Fruit fly (Drosophila melanogaster) whole organism, prepupa: ENCODE data around the gene CG43051.

Experiments
- Blimp-1 ChIP-seq: fragments of 200-800 bp; sonication (Bioruptor generic); optimal IDR thresholded peaks from 3 replicates; lab custom pipeline; 2017; ENCODE audit warnings: missing biosample characterization, missing genetic modification characterization, mild to moderate bottlenecking, moderate library complexity, missing genetic modification reagents
- CG10631 ChIP-seq: fragments of 200-800 bp; sonication (Bioruptor generic); optimal IDR thresholded peaks from 2 replicates; lab custom pipeline; 2016; ENCODE audit warnings: missing biosample characterization, missing genetic modification characterization
- CG10669 ChIP-seq: fragments of 200-800 bp; sonication (Bioruptor generic); optimal IDR thresholded peaks from 3 replicates; lab custom pipeline; 2018; ENCODE audit warnings: missing biosample characterization, mild to moderate bottlenecking, missing genetic modification characterization, moderate library complexity
- CG11294 ChIP-seq: fragments of 200-800 bp; sonication (Bioruptor generic); IDR thresholded peaks from 2 replicates; pipeline ENCODE4 v1.3.6; 2022; ENCODE audit warnings: missing biosample characterization, missing genetic modification characterization
- CG11762 ChIP-seq: fragments of 200-800 bp; sonication (Bioruptor generic); optimal IDR thresholded peaks from 3 replicates; lab custom pipeline; 2016; ENCODE audit warnings: missing biosample characterization, missing genetic modification characterization; ENCODE audit not compliant: insufficient read depth
- CG15336 ChIP-seq: fragments of 200-800 bp; sonication (Bioruptor generic); IDR thresholded peaks from 2 replicates; pipeline ENCODE4 v1.3.6; 2022; ENCODE audit warnings: missing biosample characterization, missing genetic modification characterization
- CG1621 ChIP-seq: fragments of 200-800 bp; sonication (Bioruptor generic); optimal IDR thresholded peaks from 3 replicates; lab custom pipeline; 2018; ENCODE audit warnings: missing biosample characterization, mild to moderate bottlenecking, missing genetic modification characterization
- CG3032 ChIP-seq: fragments of 200-800 bp; optimal IDR thresholded peaks from 2 replicates; lab custom pipeline; 2019; ENCODE audit warnings: missing biosample characterization, mild to moderate bottlenecking, missing genetic modification characterization, moderate library complexity
- CG32006 ChIP-seq: fragments of 200-800 bp; sonication (Bioruptor generic); optimal IDR thresholded peaks from 3 replicates; lab custom pipeline; 2017; ENCODE audit warnings: missing biosample characterization, mild to moderate bottlenecking, missing genetic modification characterization
- CG34406 ChIP-seq: fragments of 200-800 bp; sonication (Bioruptor generic); optimal IDR thresholded peaks from 3 replicates; lab custom pipeline; 2016; ENCODE audit warnings: missing biosample characterization, missing genetic modification characterization
- CG3919 ChIP-seq: fragments of 200-800 bp; sonication (Bioruptor generic); optimal IDR thresholded peaks from 3 replicates; lab custom pipeline; 2016; ENCODE audit warnings: missing biosample characterization, missing genetic modification characterization
- CG4318 ChIP-seq: fragments of 200-800 bp; sonication (Bioruptor generic); optimal IDR thresholded peaks from 3 replicates; lab custom pipeline; 2017; ENCODE audit warnings: missing biosample characterization, mild to moderate bottlenecking, missing genetic modification characterization
- CG6163 ChIP-seq: fragments of 200-800 bp; sonication (Bioruptor generic); IDR thresholded peaks from 3 replicates; pipeline ENCODE4 v1.3.6; 2022; ENCODE audit warnings: missing biosample characterization, missing genetic modification characterization
- CG6276 ChIP-seq: fragments of 200-800 bp; sonication (Bioruptor generic); optimal IDR thresholded peaks from 2 replicates; lab custom pipeline; 2017; ENCODE audit warnings: missing biosample characterization, mild to moderate bottlenecking, missing genetic modification characterization
- CG6792 ChIP-seq: fragments of 200-800 bp; sonication (Bioruptor generic); optimal IDR thresholded peaks from 3 replicates; lab custom pipeline; 2016; ENCODE audit warnings: missing biosample characterization, missing genetic modification characterization
- CG7368 ChIP-seq: fragments of 200-800 bp; sonication (Bioruptor generic); optimal IDR thresholded peaks from 3 replicates; lab custom pipeline; 2016; ENCODE audit warnings: missing biosample characterization, missing genetic modification characterization
- CG8119 ChIP-seq: fragments of 200-800 bp; sonication (Bioruptor generic); IDR thresholded peaks from 3 replicates; pipeline ENCODE4 v1.3.6; 2022; ENCODE audit warnings: missing biosample characterization, missing genetic modification characterization
- CG8319 ChIP-seq: fragments of 200-800 bp; sonication (Bioruptor generic); optimal IDR thresholded peaks from 3 replicates; lab custom pipeline; 2016; ENCODE audit warnings: missing biosample characterization, missing genetic modification characterization
- CG8632 ChIP-seq: fragments of 200-800 bp; sonication (Bioruptor generic); optimal IDR thresholded peaks from 3 replicates; lab custom pipeline; 2016; ENCODE audit warnings: missing biosample characterization, missing genetic modification characterization
- Eip75B ChIP-seq: fragments of 200-800 bp; sonication (Bioruptor generic); optimal IDR thresholded peaks from 3 replicates; lab custom pipeline; 2016; ENCODE audit warnings: missing biosample characterization, missing genetic modification characterization
- Eip78C ChIP-seq: fragments of 200-800 bp; sonication (Bioruptor generic); peaks from one replicate; lab custom pipeline; 2016; ENCODE audit warnings: missing biosample characterization, missing genetic modification characterization
- Gug ChIP-seq: fragments of 200-800 bp; sonication (Bioruptor generic); IDR thresholded peaks from 2 replicates; pipeline ENCODE4 v1.3.6; 2022; ENCODE audit warnings: missing biosample characterization, missing genetic modification characterization
- Hr38 ChIP-seq: sonication (Bioruptor generic); optimal IDR thresholded peaks from 2 replicates; lab custom pipeline; 2016; ENCODE audit warnings: missing biosample characterization, missing genetic modification characterization
- Hr39 ChIP-seq: fragments of 200-800 bp; sonication (Bioruptor generic); optimal IDR thresholded peaks from 2 replicates; lab custom pipeline; 2016; ENCODE audit warnings: missing biosample characterization, missing genetic modification characterization
- Hr4 ChIP-seq: fragments of 200-800 bp; sonication (Bioruptor generic); optimal IDR thresholded peaks from 3 replicates; lab custom pipeline; 2016; ENCODE audit warnings: missing biosample characterization, missing genetic modification characterization
- OdsH ChIP-seq: fragments of 200-800 bp; sonication (Bioruptor generic); optimal IDR thresholded peaks from 3 replicates; lab custom pipeline; 2016; ENCODE audit warnings: missing biosample characterization, missing genetic modification characterization
- Smox ChIP-seq: fragments of 200-800 bp; sonication (Bioruptor generic); optimal IDR thresholded peaks from 3 replicates; lab custom pipeline; 2016; ENCODE audit warnings: missing biosample characterization, missing genetic modification characterization
- Sox102F ChIP-seq: fragments of 200-800 bp; sonication (Bioruptor generic); optimal IDR thresholded peaks from 2 replicates; lab custom pipeline; 2016; ENCODE audit warnings: missing biosample characterization, mild to moderate bottlenecking, missing genetic modification characterization
- Sox14 ChIP-seq: fragments of 200-800 bp; sonication (Bioruptor generic); optimal IDR thresholded peaks from 3 replicates; lab custom pipeline; 2016; ENCODE audit warnings: missing biosample characterization, missing genetic modification characterization
- achi ChIP-seq: fragments of 200-800 bp; sonication (Bioruptor generic); optimal IDR thresholded peaks from 3 replicates; lab custom pipeline; 2016; ENCODE audit warnings: missing biosample characterization, missing genetic modification characterization
- acj6 ChIP-seq: fragments of 200-800 bp; sonication (Bioruptor generic); optimal IDR thresholded peaks from 3 replicates; lab custom pipeline; 2016; ENCODE audit warnings: missing biosample characterization, missing genetic modification characterization
- cyc ChIP-seq: fragments of 200-800 bp; sonication (Bioruptor generic); optimal IDR thresholded peaks from 3 replicates; lab custom pipeline; 2016; ENCODE audit warnings: missing biosample characterization, missing genetic modification characterization
- dsx ChIP-seq: fragments of 200-800 bp; optimal IDR thresholded peaks from 3 replicates; lab custom pipeline; 2019; ENCODE audit warnings: missing biosample characterization, mild to moderate bottlenecking, missing genetic modification characterization, moderate library complexity; ENCODE audit not compliant: poor library complexity, severe bottlenecking
- esn ChIP-seq: fragments of 200-800 bp; sonication (Bioruptor generic); optimal IDR thresholded peaks from 2 replicates; lab custom pipeline; 2016; ENCODE audit warnings: missing biosample characterization, mild to moderate bottlenecking, missing genetic modification characterization, moderate library complexity
- fkh ChIP-seq: fragments of 200-800 bp; sonication (Bioruptor generic); optimal IDR thresholded peaks from 3 replicates; lab custom pipeline; 2017; ENCODE audit warnings: missing biosample characterization, mild to moderate bottlenecking, missing genetic modification characterization, moderate library complexity
- lz ChIP-seq: fragments of 200-800 bp; sonication (Bioruptor generic); optimal IDR thresholded peaks from 3 replicates; lab custom pipeline; 2016; ENCODE audit warnings: missing biosample characterization, missing genetic modification characterization
- ss ChIP-seq, 2 experiments: fragments of 200-800 bp; sonication (Bioruptor generic); optimal IDR thresholded peaks; 2 replicates in 1 of 2; 3 replicates in 1 of 2; lab custom pipeline; 2017 to 2018; ENCODE audit warnings: mild to moderate bottlenecking in 2 of 2, missing biosample characterization in 2 of 2, missing genetic modification characterization in 2 of 2, moderate library complexity in 1 of 2
- svp ChIP-seq: fragments of 200-800 bp; sonication (Bioruptor generic); peaks from one replicate; lab custom pipeline; 2016; ENCODE audit warnings: missing biosample characterization, missing genetic modification characterization

The CG43051 gene

dm6 chr2L:12483866-12484554, 23.7 kb upstream of the CG43051 start (continued):
- TF ChIP-seq CG11762 (peak; percentile 94), CG6163 (GFP tag; lab: Robert Waterston, UW) (peak; percentile 96), CG10631 (GFP tag; lab: Kevin White, UChicago) (peak; percentile 96), dsx (peak; percentile 91), CG3919 (peak; percentile 96), ss (GFP tag; optimal IDR thresholded peaks at IDR 0.05; lab: Kevin White, UChicago) (peak; percentile 93 to 96), achi (GFP tag; lab: Kevin White, UChicago) (peak; percentile 95), CG3032 (tag; lab: Kevin White, UChicago) (peak; percentile 96), CG7368 (GFP tag; lab: Kevin White, UChicago) (peak; percentile 96), esn (GFP tag; lab: Kevin White, UChicago) (peak; percentile 99), CG32006 (peak; percentile 98), Eip75B (GFP tag; lab: Kevin White, UChicago) (peak; percentile 94), CG8319 (peak; percentile 96), Eip78C (GFP tag; lab: Kevin White, UChicago) (peak; percentile 99), CG1621 (tag; lab: Kevin White, UChicago) (peak; percentile 95), CG8632 (peak; percentile 95), Smox (GFP tag; lab: Kevin White, UChicago) (peak; percentile 97), Hr38 (GFP tag; lab: Kevin White, UChicago) (peak; percentile 34), Sox14 (GFP tag; lab: Kevin White, UChicago) (peak; percentile 98), acj6 (GFP tag; lab: Kevin White, UChicago) (peak; percentile 97), CG8119 (peak; percentile 96), Sox102F (peak; percentile 98), lz (GFP tag; lab: Kevin White, UChicago) (peak; percentile 98), Hr39 (peak; percentile 99), svp (peak; percentile 99), Gug (peak; percentile 90), Blimp-1 (GFP tag; lab: Kevin White, UChicago) (peak; percentile 87), CG11294 (GFP tag; lab: Robert Waterston, UW) (peak; percentile 93), cyc (GFP tag; lab: Kevin White, UChicago) (peak; percentile 98), Hr4 (GFP tag; lab: Kevin White, UChicago) (peak; percentile 91)

dm6 chr2L:12485897-12486615, 21.7 kb upstream of the CG43051 start:
- TF ChIP-seq Hr39 = no peak
- peak; percentile 12 for TF ChIP-seq CG34406 (GFP tag; lab: Kevin White, UChicago)
- TF ChIP-seq Blimp-1 (GFP tag; lab: Kevin White, UChicago) = no peak
- no peak for TF ChIP-seq lz (GFP tag; lab: Kevin White, UChicago)
- TF ChIP-seq CG8632 = peak; percentile 31
- TF ChIP-seq Eip78C (GFP tag; lab: Kevin White, UChicago) = peak; percentile 50
- TF ChIP-seq CG15336 (GFP tag; lab: Robert Waterston, UW) = peak; percentile 60
- peak; percentile 65 for TF ChIP-seq CG32006
- TF ChIP-seq fkh (GFP tag; lab: Kevin White, UChicago) = no peak
- TF ChIP-seq dsx = no peak
- no peak for TF ChIP-seq CG10669
- peak; percentile 64; the same call in 2 of the 3 replicates for TF ChIP-seq CG8119
- peak; percentile 5 for TF ChIP-seq Hr4 (GFP tag; lab: Kevin White, UChicago)
- TF ChIP-seq OdsH (GFP tag; lab: Kevin White, UChicago) = peak; percentile 6
- peak; percentile 44 for TF ChIP-seq CG6276 (GFP tag; lab: Kevin White, UChicago)
- TF ChIP-seq achi (GFP tag; lab: Kevin White, UChicago) = peak; percentile 16
- TF ChIP-seq CG1621 (tag; lab: Kevin White, UChicago) = no peak
- TF ChIP-seq CG4318 (GFP tag; lab: Kevin White, UChicago) = peak; percentile 21
- no peak for TF ChIP-seq CG6792 (GFP tag; lab: Kevin White, UChicago)
